Fruit fly (Drosophila melanogaster) S2 (cell line): Measurements from ENCODE around the gene CG14566.

Experiments used
- CG8478 ChIP-seq: fragments of >200 bp; optimal IDR thresholded peaks from 2 replicates; lab custom pipeline; 2018
- CTCF ChIP-seq, 2 experiments: fragments of >200 bp; optimal IDR thresholded peaks; 2 replicates each; lab custom pipeline; 2018

DNA sequence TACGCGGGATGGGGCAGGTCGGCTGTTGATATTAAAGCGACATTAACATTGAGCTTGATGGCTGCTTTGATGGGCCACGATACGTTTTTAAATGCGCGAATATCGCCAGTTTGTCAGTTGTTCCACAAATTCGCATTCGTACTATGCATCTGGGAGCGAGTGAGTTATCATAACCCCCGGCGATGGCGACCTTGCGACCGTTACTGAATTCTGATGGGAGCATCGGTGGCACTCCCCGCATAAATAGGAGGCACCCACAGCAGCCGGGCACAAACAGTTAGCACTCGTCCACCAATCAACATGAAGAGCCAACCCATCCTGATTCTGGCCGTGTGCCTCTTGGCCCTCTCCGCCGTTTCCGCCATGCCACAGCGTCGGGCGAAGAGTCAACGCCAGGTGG lies 16.7 kb upstream of the CG14566 start, which contains the start of gene CG14564:
- TF ChIP-seq CG8478 (lab: Kevin White, UChicago): no peak
- TF ChIP-seq CTCF (optimal IDR thresholded peaks at IDR 0.05; lab: Kevin White, UChicago): no peak
